Fruit fly (Drosophila melanogaster) whole organism, embryonic: ENCODE results near the gene tau.

ENCODE experiments used
- Ada2b ChIP-seq: fragments of 200-800 bp; sonication (Bioruptor generic); IDR thresholded peaks from 2 replicates; pipeline ENCODE4 v1.3.6; 2022; ENCODE audit warnings: missing biosample characterization, missing genetic modification characterization
- Atf-2 ChIP-seq: fragments of 200-800 bp; sonication (Bioruptor generic); optimal IDR thresholded peaks from 2 replicates; lab custom pipeline; 2016; ENCODE audit warnings: missing biosample characterization, missing genetic modification characterization
- Awh ChIP-seq: fragments of 200-800 bp; sonication (Bioruptor generic); IDR thresholded peaks from 2 replicates; pipeline ENCODE4, ENCODE4 v1.3.6; 2022; ENCODE audit warnings: missing biosample characterization, missing genetic modification characterization
- Bteb2 ChIP-seq: fragments of 200-800 bp; sonication (Bioruptor generic); optimal IDR thresholded peaks from 2 replicates; lab custom pipeline; 2016; ENCODE audit warnings: missing biosample characterization, missing genetic modification characterization
- CG10147 ChIP-seq: fragments of 200-800 bp; sonication (Bioruptor generic); optimal IDR thresholded peaks from 2 replicates; lab custom pipeline; 2019; ENCODE audit warnings: missing biosample characterization, mild to moderate bottlenecking, missing genetic modification characterization, moderate library complexity
- CG10462 ChIP-seq: fragments of 200-800 bp; sonication (Bioruptor generic); optimal IDR thresholded peaks from 2 replicates; lab custom pipeline; 2016; ENCODE audit warnings: missing biosample characterization, missing genetic modification characterization
- CG10959 ChIP-seq: fragments of 200-800 bp; sonication (Bioruptor generic); IDR thresholded peaks from 2 replicates; pipeline ENCODE4 v1.3.6; 2022; ENCODE audit warnings: missing biosample characterization, missing genetic modification characterization
- CG11398 ChIP-seq: fragments of 200-800 bp; sonication (Bioruptor generic); optimal IDR thresholded peaks from 2 replicates; lab custom pipeline; 2016; ENCODE audit warnings: missing biosample characterization, missing genetic modification characterization
- CG11504 ChIP-seq: fragments of 200-800 bp; sonication (Bioruptor generic); optimal IDR thresholded peaks from 3 replicates; lab custom pipeline; 2019; ENCODE audit warnings: missing biosample characterization, mild to moderate bottlenecking, missing genetic modification characterization, moderate library complexity
- CG12659 ChIP-seq: fragments of 200-800 bp; sonication (Bioruptor generic); optimal IDR thresholded peaks from 3 replicates; lab custom pipeline; 2017; ENCODE audit warnings: mild to moderate bottlenecking, missing biosample characterization, missing genetic modification reagents, missing genetic modification characterization
- CG13775 ChIP-seq: fragments of 200-800 bp; sonication (Bioruptor generic); optimal IDR thresholded peaks from 3 replicates; lab custom pipeline; 2017; ENCODE audit warnings: missing biosample characterization, mild to moderate bottlenecking, missing genetic modification characterization
- CG15269 ChIP-seq: fragments of 200-800 bp; sonication (Bioruptor generic); optimal IDR thresholded peaks from 2 replicates; lab custom pipeline; 2018; ENCODE audit warnings: missing biosample characterization, mild to moderate bottlenecking, missing genetic modification characterization, moderate library complexity
- CG15479 ChIP-seq: fragments of 200-800 bp; sonication (Bioruptor generic); optimal IDR thresholded peaks from 3 replicates; lab custom pipeline; 2019; ENCODE audit warnings: missing biosample characterization, mild to moderate bottlenecking, missing genetic modification characterization, moderate library complexity
- CG17802 ChIP-seq: fragments of 200-800 bp; sonication (Bioruptor generic); optimal IDR thresholded peaks from 2 replicates; lab custom pipeline; 2018; ENCODE audit warnings: missing biosample characterization, mild to moderate bottlenecking, missing genetic modification characterization, moderate library complexity
- CG1832 ChIP-seq: fragments of 200-800 bp; sonication (Bioruptor generic); optimal IDR thresholded peaks from 2 replicates; lab custom pipeline; 2017; ENCODE audit warnings: missing biosample characterization, mild to moderate bottlenecking, missing genetic modification characterization, inconsistent platforms
- CG30431 ChIP-seq: fragments of 200-800 bp; sonication (Bioruptor generic); optimal IDR thresholded peaks from 2 replicates; lab custom pipeline; 2017; ENCODE audit warnings: missing biosample characterization, missing genetic modification characterization
- CG32767 ChIP-seq: fragments of 200-800 bp; sonication (Bioruptor generic); IDR thresholded peaks from 2 replicates; pipeline ENCODE4 v1.3.6; 2022; ENCODE audit warnings: missing biosample characterization, missing genetic modification characterization
- CG34376 ChIP-seq: fragments of 200-800 bp; sonication (Bioruptor generic); optimal IDR thresholded peaks from 2 replicates; lab custom pipeline; 2018; ENCODE audit warnings: missing biosample characterization, mild to moderate bottlenecking, missing genetic modification characterization
- CG5245 ChIP-seq: fragments of 200-800 bp; sonication (Bioruptor generic); optimal IDR thresholded peaks from 3 replicates; lab custom pipeline; 2016; ENCODE audit warnings: missing biosample characterization, missing genetic modification characterization
- CG6683 ChIP-seq: fragments of 200-800 bp; sonication (Bioruptor generic); optimal IDR thresholded peaks from 2 replicates; lab custom pipeline; 2017; ENCODE audit warnings: missing biosample characterization, mild to moderate bottlenecking, missing genetic modification characterization, missing genetic modification reagents
- CG9932 ChIP-seq: fragments of 200-800 bp; sonication (Bioruptor generic); IDR thresholded peaks from 2 replicates; pipeline ENCODE4 v1.3.6; 2022; ENCODE audit warnings: missing biosample characterization, missing genetic modification characterization
- Dref ChIP-seq: fragments of 200-800 bp; sonication (Bioruptor generic); IDR thresholded peaks from 2 replicates; pipeline ENCODE4 v1.3.6; 2022; ENCODE audit warnings: missing biosample characterization, missing genetic modification characterization
- HLH54F ChIP-seq: fragments of 200-800 bp; sonication (Bioruptor generic); optimal IDR thresholded peaks from 3 replicates; lab custom pipeline; 2016; ENCODE audit warnings: missing biosample characterization, missing genetic modification characterization
- Nf-YB ChIP-seq: fragments of 200-800 bp; sonication (Bioruptor generic); optimal IDR thresholded peaks from 3 replicates; lab custom pipeline; 2019; ENCODE audit warnings: missing biosample characterization, mild to moderate bottlenecking, missing genetic modification characterization, moderate library complexity
- Opbp ChIP-seq: fragments of 200-800 bp; sonication (Bioruptor generic); IDR thresholded peaks from 3 replicates; pipeline ENCODE4 v1.3.6; 2022; ENCODE audit warnings: missing biosample characterization, missing genetic modification characterization; ENCODE audit not compliant: partially characterized antibody
- aop ChIP-seq: fragments of 200-800 bp; sonication (Bioruptor generic); IDR thresholded peaks from 2 replicates; pipeline ENCODE4 v1.3.6; 2022; ENCODE audit warnings: missing biosample characterization, missing genetic modification characterization
- bcd ChIP-seq: fragments of 200-800 bp; sonication (Bioruptor generic); optimal IDR thresholded peaks from 2 replicates; lab custom pipeline; 2017; ENCODE audit warnings: missing biosample characterization, mild to moderate bottlenecking, missing genetic modification characterization
- cg ChIP-seq: fragments of 200-800 bp; sonication (Bioruptor generic); optimal IDR thresholded peaks from 3 replicates; lab custom pipeline; 2019; ENCODE audit warnings: missing biosample characterization, mild to moderate bottlenecking, missing genetic modification characterization, moderate library complexity
- chm ChIP-seq: fragments of 200-800 bp; sonication (Bioruptor generic); IDR thresholded peaks from 2 replicates; pipeline ENCODE4 v1.3.6; 2022; ENCODE audit warnings: missing biosample characterization, missing genetic modification characterization
- dimm ChIP-seq: fragments of 200-800 bp; sonication (Bioruptor generic); IDR thresholded peaks from 2 replicates; pipeline ENCODE4 v1.3.6; 2022; ENCODE audit warnings: missing biosample characterization, missing genetic modification characterization
- en ChIP-seq: fragments of 200-800 bp; sonication (Bioruptor generic); optimal IDR thresholded peaks from 2 replicates; lab custom pipeline; 2016; ENCODE audit warnings: missing biosample characterization, missing genetic modification characterization
- ewg ChIP-seq: fragments of 200-800 bp; sonication (Bioruptor generic); optimal IDR thresholded peaks from 3 replicates; lab custom pipeline; 2017; ENCODE audit warnings: mild to moderate bottlenecking, missing biosample characterization, missing genetic modification reagents, missing genetic modification characterization
- fd3F ChIP-seq: fragments of 200-800 bp; sonication (Bioruptor generic); optimal IDR thresholded peaks from 2 replicates; lab custom pipeline; 2018; ENCODE audit warnings: missing biosample characterization, mild to moderate bottlenecking, missing genetic modification characterization, moderate library complexity
- fd64A ChIP-seq: fragments of 200-800 bp; sonication (Bioruptor generic); optimal IDR thresholded peaks from 3 replicates; lab custom pipeline; 2018; ENCODE audit warnings: missing biosample characterization, mild to moderate bottlenecking, missing genetic modification characterization
- gsb-n ChIP-seq: fragments of 200-800 bp; sonication (Bioruptor generic); optimal IDR thresholded peaks from 3 replicates; lab custom pipeline; 2018; ENCODE audit warnings: missing biosample characterization, mild to moderate bottlenecking, missing genetic modification characterization
- hb ChIP-seq: fragments of 200-800 bp; sonication (Bioruptor generic); IDR thresholded peaks from 3 replicates; pipeline ENCODE4 v1.3.6; 2022; ENCODE audit warnings: missing biosample characterization, missing genetic modification characterization; ENCODE audit not compliant: partially characterized antibody
- hbn ChIP-seq: fragments of 200-800 bp; sonication (Bioruptor generic); IDR thresholded peaks from 2 replicates; pipeline ENCODE4 v1.3.6; 2022; ENCODE audit warnings: missing biosample characterization, missing genetic modification characterization; ENCODE audit not compliant: partially characterized antibody
- luna ChIP-seq: fragments of 200-800 bp; sonication (Bioruptor generic); optimal IDR thresholded peaks from 2 replicates; lab custom pipeline; 2016; ENCODE audit warnings: missing biosample characterization, missing genetic modification characterization
- nerfin-1 ChIP-seq: fragments of 200-800 bp; sonication (Bioruptor generic); optimal IDR thresholded peaks from 3 replicates; lab custom pipeline; 2019; ENCODE audit warnings: missing biosample characterization, mild to moderate bottlenecking, missing genetic modification characterization, moderate library complexity
- pb ChIP-seq: fragments of 200-800 bp; sonication (Bioruptor generic); optimal IDR thresholded peaks from 3 replicates; lab custom pipeline; 2016; ENCODE audit warnings: missing biosample characterization, missing genetic modification characterization
- prd ChIP-seq, 3 experiments: fragments of >200 bp in 2 of 3; fragments of 200-800 bp in 1 of 3; sonication (Bioruptor generic) in 1 of 3; optimal IDR thresholded peaks in 2 of 3; IDR thresholded peaks in 1 of 3; 2 replicates in 2 of 3; 3 replicates in 1 of 3; pipeline versions ENCODE4 v1.3.6 to Lab custom; 2017 to 2022; ENCODE audit warnings: missing biosample characterization in 1 of 3, missing genetic modification characterization in 1 of 3
- psq ChIP-seq: fragments of 200-800 bp; sonication (Bioruptor generic); optimal IDR thresholded peaks from 2 replicates; lab custom pipeline; 2017; ENCODE audit warnings: missing biosample characterization, missing genetic modification characterization
- rib ChIP-seq: fragments of 200-800 bp; sonication (Bioruptor generic); IDR thresholded peaks from 2 replicates; pipeline ENCODE4 v1.3.6; 2022; ENCODE audit warnings: missing biosample characterization, missing genetic modification characterization
- ro ChIP-seq: fragments of 200-800 bp; sonication (Bioruptor generic); IDR thresholded peaks from 2 replicates; pipeline ENCODE4 v1.3.6; 2022; ENCODE audit warnings: missing biosample characterization, missing genetic modification characterization
- sisA ChIP-seq: fragments of 200-800 bp; sonication (Bioruptor generic); IDR thresholded peaks from 2 replicates; pipeline ENCODE4 v1.3.6; 2022; ENCODE audit warnings: missing biosample characterization, missing genetic modification characterization
- slbo ChIP-seq: fragments of 200-800 bp; sonication (Bioruptor generic); IDR thresholded peaks from 2 replicates; pipeline ENCODE4 v1.3.6; 2022; ENCODE audit warnings: missing biosample characterization, missing genetic modification characterization
- slp2 ChIP-seq: fragments of 200-800 bp; sonication (Bioruptor generic); optimal IDR thresholded peaks from 2 replicates; lab custom pipeline; 2016; ENCODE audit warnings: missing biosample characterization, missing genetic modification characterization
- tap ChIP-seq: fragments of 200-800 bp; optimal IDR thresholded peaks from 3 replicates; lab custom pipeline; 2019; ENCODE audit warnings: missing biosample characterization, mild to moderate bottlenecking, missing genetic modification characterization, moderate library complexity

Gene tau

dm6 chr3R:27607218-27607929 lies 49.4 kb downstream of the tau start, which contains the start of the genes dsd and Tusp (continued):
- TF ChIP-seq Bteb2 (peak; percentile 30), fd64A (GFP tag; lab: Kevin White, UChicago) (no peak), CG17802 (tag; lab: Kevin White, UChicago) (peak; percentile 58), CG5245 (GFP tag; lab: Kevin White, UChicago) (peak; percentile 48), CG10147 (GFP tag; lab: Kevin White, UChicago) (peak; percentile 36), CG6683 (GFP tag; lab: Kevin White, UChicago) (peak; percentile 6), CG10462 (GFP tag; lab: Kevin White, UChicago) (peak; percentile 77), CG13775 (GFP tag; lab: Kevin White, UChicago) (peak; percentile 74), ewg (GFP tag; lab: Kevin White, UChicago) (peak; percentile 66), hbn (peak; percentile 56), prd (optimal IDR thresholded peaks at IDR 0.05; lab: Kevin White, UChicago) (no peak), prd (GFP tag; IDR thresholded peaks at IDR 0.05; lab: Robert Waterston, UW) (peak; percentile 72), CG10959 (0 out of 2 replicates have a peak, but pooled peaks have one; percentile 35), nerfin-1 (tag; lab: Kevin White, UChicago) (no peak), Atf-2 (GFP tag; lab: Kevin White, UChicago) (peak; percentile 59), CG1832 (GFP tag; lab: Kevin White, UChicago) (no peak), Ada2b (GFP tag; lab: Robert Waterston, UW) (peak; percentile 48; the same call in 1 of the 2 replicates), CG11504 (tag; lab: Kevin White, UChicago) (peak; percentile 71), Opbp (GFP tag; lab: Robert Waterston, UW) (peak; percentile 57), slbo (peak; percentile 93), cg (GFP tag; lab: Kevin White, UChicago) (peak; percentile 48), Dref (peak; percentile 65), aop (GFP tag; lab: Robert Waterston, UW) (no peak; the same call in 1 of the 2 replicates), CG15479 (peak; percentile 32), dimm (GFP tag; lab: Robert Waterston, UW) (no peak), CG11398 (GFP tag; lab: Kevin White, UChicago) (peak; percentile 24), pb (GFP tag; lab: Kevin White, UChicago) (peak; percentile 37), bcd (GFP tag; lab: Kevin White, UChicago) (peak; percentile 65), CG12659 (GFP tag; lab: Kevin White, UChicago) (peak; percentile 93), CG9932 (GFP tag; lab: Robert Waterston, UW) (peak; percentile 92), rib (GFP tag; lab: Robert Waterston, UW) (peak; percentile 57; the same call in 1 of the 2 replicates), ro (GFP tag; lab: Robert Waterston, UW) (peak; percentile 8; the same call in 1 of the 2 replicates), CG30431 (GFP tag; lab: Kevin White, UChicago) (peak; percentile 64), en (GFP tag; lab: Kevin White, UChicago) (no peak), HLH54F (peak; percentile 82), CG32767 (GFP tag; lab: Robert Waterston, UW) (peak; percentile 51; the same call in 1 of the 2 replicates), luna (GFP tag; lab: Kevin White, UChicago) (peak; percentile 13), Nf-YB (GFP tag; lab: Kevin White, UChicago) (peak; percentile 3), tap (no peak), hb (peak; percentile 51; the same call in 1 of the 3 replicates), sisA (peak; percentile 82), chm (GFP tag; lab: Robert Waterston, UW) (peak; percentile 72), CG15269 (tag; lab: Kevin White, UChicago) (peak; percentile 71), slp2 (GFP tag; lab: Kevin White, UChicago) (peak; percentile 35), fd3F (GFP tag; lab: Kevin White, UChicago) (peak; percentile 61), CG34376 (GFP tag; lab: Kevin White, UChicago) (no peak), Awh (peak; percentile 48), psq (GFP tag; lab: Kevin White, UChicago) (peak; percentile 49), gsb-n (tag; lab: Kevin White, UChicago) (peak; percentile 32)
